Fruit fly (Drosophila melanogaster) whole organism, embryonic: ENCODE data around the gene CG14102.
A peak's percentile ranks its signal among the peaks of the same experiment; 100 is the strongest.

Experiments
- CG12219 ChIP-seq: fragments of 200-800 bp; sonication (Bioruptor generic); optimal IDR thresholded peaks from 3 replicates; lab custom pipeline; 2018; ENCODE audit warnings: missing biosample characterization, mild to moderate bottlenecking, missing genetic modification characterization
- CG12659 ChIP-seq: fragments of 200-800 bp; sonication (Bioruptor generic); optimal IDR thresholded peaks from 3 replicates; lab custom pipeline; 2017; ENCODE audit warnings: mild to moderate bottlenecking, missing biosample characterization, missing genetic modification reagents, missing genetic modification characterization
- CG13123 ChIP-seq: fragments of 200-800 bp; sonication (Bioruptor generic); optimal IDR thresholded peaks from 2 replicates; lab custom pipeline; 2016; ENCODE audit warnings: missing biosample characterization, missing genetic modification characterization
- CG13296 ChIP-seq: fragments of 200-800 bp; sonication (Bioruptor generic); optimal IDR thresholded peaks from 3 replicates; lab custom pipeline; 2018; ENCODE audit warnings: missing biosample characterization, mild to moderate bottlenecking, missing genetic modification characterization
- CG14710 ChIP-seq: fragments of 200-800 bp; sonication (Bioruptor generic); optimal IDR thresholded peaks from 3 replicates; lab custom pipeline; 2019; ENCODE audit warnings: missing biosample characterization, mild to moderate bottlenecking, missing genetic modification characterization, moderate library complexity
- CG1529 ChIP-seq: fragments of 200-800 bp; sonication (Bioruptor generic); optimal IDR thresholded peaks from 3 replicates; lab custom pipeline; 2018; ENCODE audit warnings: missing biosample characterization, missing genetic modification characterization
- CG15479 ChIP-seq: fragments of 200-800 bp; sonication (Bioruptor generic); optimal IDR thresholded peaks from 3 replicates; lab custom pipeline; 2019; ENCODE audit warnings: missing biosample characterization, mild to moderate bottlenecking, missing genetic modification characterization, moderate library complexity
- CG15696 ChIP-seq: fragments of 200-800 bp; sonication (Bioruptor generic); optimal IDR thresholded peaks from 2 replicates; lab custom pipeline; 2019; ENCODE audit warnings: missing biosample characterization, mild to moderate bottlenecking, missing genetic modification characterization, moderate library complexity
- CG16813 ChIP-seq: fragments of 200-800 bp; sonication (Bioruptor generic); IDR thresholded peaks from 3 replicates; pipeline ENCODE4 v1.3.6; 2022; ENCODE audit warnings: missing biosample characterization, missing genetic modification characterization; ENCODE audit not compliant: partially characterized antibody
- CG16863 ChIP-seq: fragments of 200-800 bp; sonication (Bioruptor generic); optimal IDR thresholded peaks from 3 replicates; lab custom pipeline; 2016; ENCODE audit warnings: missing biosample characterization, missing genetic modification characterization
- CG17328 ChIP-seq: fragments of 200-800 bp; sonication (Bioruptor generic); IDR thresholded peaks from 2 replicates; pipeline ENCODE4 v1.3.6; 2022; ENCODE audit warnings: missing biosample characterization, missing genetic modification characterization
- CG2202 ChIP-seq: fragments of 200-800 bp; sonication (Bioruptor generic); optimal IDR thresholded peaks from 2 replicates; lab custom pipeline; 2018; ENCODE audit warnings: missing biosample characterization, mild to moderate bottlenecking, missing genetic modification characterization
- CG2712 ChIP-seq: fragments of 200-800 bp; optimal IDR thresholded peaks from 3 replicates; lab custom pipeline; 2019; ENCODE audit warnings: missing biosample characterization, mild to moderate bottlenecking, missing genetic modification characterization, moderate library complexity
- CG31365 ChIP-seq: fragments of 200-800 bp; sonication (Bioruptor generic); optimal IDR thresholded peaks from 2 replicates; lab custom pipeline; 2018; ENCODE audit warnings: missing biosample characterization, mild to moderate bottlenecking, missing genetic modification characterization
- CG3163 ChIP-seq: fragments of 200-800 bp; sonication (Bioruptor generic); optimal IDR thresholded peaks from 3 replicates; lab custom pipeline; 2016; ENCODE audit warnings: missing biosample characterization, missing genetic modification characterization
- CG32532 ChIP-seq: fragments of 200-800 bp; sonication (Bioruptor generic); IDR thresholded peaks from 2 replicates; pipeline ENCODE4 v1.3.6; 2022; ENCODE audit warnings: missing biosample characterization, missing genetic modification characterization
- CG4730 ChIP-seq: fragments of 200-800 bp; sonication (Bioruptor generic); IDR thresholded peaks from 2 replicates; pipeline ENCODE4 v1.3.6; 2022; ENCODE audit warnings: missing biosample characterization, missing genetic modification characterization
- CG6272 ChIP-seq: fragments of 200-800 bp; sonication (Bioruptor generic); IDR thresholded peaks from 2 replicates; pipeline ENCODE4 v1.3.6; 2022; ENCODE audit warnings: missing biosample characterization, missing genetic modification characterization
- CG6765 ChIP-seq: fragments of 200-800 bp; sonication (Bioruptor generic); optimal IDR thresholded peaks from 3 replicates; lab custom pipeline; 2017; ENCODE audit warnings: missing biosample characterization, mild to moderate bottlenecking, missing genetic modification characterization
- CG7928 ChIP-seq: fragments of 200-800 bp; sonication (Bioruptor generic); optimal IDR thresholded peaks from 2 replicates; lab custom pipeline; 2017; ENCODE audit warnings: missing biosample characterization, mild to moderate bottlenecking, missing genetic modification characterization
- CG8924 ChIP-seq: fragments of 200-800 bp; optimal IDR thresholded peaks from 3 replicates; lab custom pipeline; 2019; ENCODE audit warnings: missing biosample characterization, mild to moderate bottlenecking, missing genetic modification characterization, moderate library complexity
- CG8944 ChIP-seq: fragments of 200-800 bp; sonication (Bioruptor generic); optimal IDR thresholded peaks from 3 replicates; lab custom pipeline; 2016; ENCODE audit warnings: missing biosample characterization, missing genetic modification characterization
- CkIIα-i1 ChIP-seq: fragments of 200-800 bp; sonication (Bioruptor generic); IDR thresholded peaks from 2 replicates; pipeline ENCODE4 v1.3.6; 2022; ENCODE audit warnings: missing biosample characterization, missing genetic modification characterization
- D ChIP-seq, 2 experiments: fragments of 200-800 bp in 1 of 2; fragments of >200 bp in 1 of 2; sonication (Bioruptor generic) in 1 of 2; optimal IDR thresholded peaks; 2 replicates in 1 of 2; 3 replicates in 1 of 2; lab custom pipeline; 2017; ENCODE audit warnings: mild to moderate bottlenecking in 1 of 2, missing biosample characterization in 1 of 2, missing genetic modification characterization in 1 of 2, missing genetic modification reagents in 1 of 2
- Dek ChIP-seq: fragments of 200-800 bp; sonication (Bioruptor generic); optimal IDR thresholded peaks from 3 replicates; lab custom pipeline; 2019; ENCODE audit warnings: missing biosample characterization, mild to moderate bottlenecking, missing genetic modification characterization, moderate library complexity
- Doc3 ChIP-seq: fragments of 200-800 bp; sonication (Bioruptor generic); IDR thresholded peaks from 3 replicates; pipeline ENCODE4 v1.3.6; 2022; ENCODE audit warnings: missing biosample characterization, missing genetic modification characterization; ENCODE audit not compliant: partially characterized antibody
- Hmr ChIP-seq: fragments of 200-800 bp; sonication (Bioruptor generic); optimal IDR thresholded peaks from 3 replicates; lab custom pipeline; 2017; ENCODE audit warnings: mild to moderate bottlenecking, missing biosample characterization, missing genetic modification reagents, missing genetic modification characterization
- Max ChIP-seq: fragments of 200-800 bp; sonication (Bioruptor generic); optimal IDR thresholded peaks from 2 replicates; lab custom pipeline; 2016; ENCODE audit warnings: missing biosample characterization, mild to moderate bottlenecking, missing genetic modification characterization
- Meics ChIP-seq: fragments of 200-800 bp; sonication (Bioruptor generic); optimal IDR thresholded peaks from 2 replicates; lab custom pipeline; 2017; ENCODE audit warnings: missing biosample characterization, mild to moderate bottlenecking, missing genetic modification characterization
- Opbp ChIP-seq: fragments of 200-800 bp; sonication (Bioruptor generic); IDR thresholded peaks from 3 replicates; pipeline ENCODE4 v1.3.6; 2022; ENCODE audit warnings: missing biosample characterization, missing genetic modification characterization; ENCODE audit not compliant: partially characterized antibody
- Vsx1 ChIP-seq: fragments of 200-800 bp; sonication (Bioruptor generic); optimal IDR thresholded peaks from 2 replicates; lab custom pipeline; 2017; ENCODE audit warnings: missing biosample characterization, mild to moderate bottlenecking, missing genetic modification characterization, missing genetic modification reagents
- amos ChIP-seq: fragments of 200-800 bp; sonication (Bioruptor generic); IDR thresholded peaks from 2 replicates; pipeline ENCODE4 v1.3.6; 2022; ENCODE audit warnings: missing biosample characterization, missing genetic modification characterization; ENCODE audit not compliant: partially characterized antibody
- chm ChIP-seq: fragments of 200-800 bp; sonication (Bioruptor generic); IDR thresholded peaks from 2 replicates; pipeline ENCODE4 v1.3.6; 2022; ENCODE audit warnings: missing biosample characterization, missing genetic modification characterization
- ftz-f1 ChIP-seq: fragments of 200-800 bp; sonication (Bioruptor generic); optimal IDR thresholded peaks from 2 replicates; lab custom pipeline; 2016; ENCODE audit warnings: missing biosample characterization, missing genetic modification characterization
- fu2 ChIP-seq: fragments of 200-800 bp; sonication (Bioruptor generic); optimal IDR thresholded peaks from 2 replicates; lab custom pipeline; 2016; ENCODE audit warnings: missing biosample characterization, missing genetic modification characterization
- jumu ChIP-seq: fragments of 200-800 bp; sonication (Bioruptor generic); optimal IDR thresholded peaks from 3 replicates; lab custom pipeline; 2016; ENCODE audit warnings: missing biosample characterization, missing genetic modification characterization
- lola ChIP-seq, 3 experiments: fragments of >200 bp in 2 of 3; fragments of 200-800 bp in 1 of 3; sonication (Bioruptor generic) in 1 of 3; optimal IDR thresholded peaks; 2 replicates each; lab custom pipeline; 2017 to 2019; ENCODE audit warnings: missing biosample characterization in 3 of 3, missing genetic modification characterization in 3 of 3, mild to moderate bottlenecking in 1 of 3, moderate library complexity in 1 of 3
- oc ChIP-seq: fragments of 200-800 bp; sonication (Bioruptor generic); optimal IDR thresholded peaks from 2 replicates; lab custom pipeline; 2018; ENCODE audit warnings: missing biosample characterization, mild to moderate bottlenecking, missing genetic modification characterization, moderate library complexity
- p53 ChIP-seq: fragments of 200-800 bp; sonication (Bioruptor generic); optimal IDR thresholded peaks from 2 replicates; lab custom pipeline; 2016; ENCODE audit warnings: missing biosample characterization, missing genetic modification characterization
- pb ChIP-seq: fragments of 200-800 bp; sonication (Bioruptor generic); optimal IDR thresholded peaks from 3 replicates; lab custom pipeline; 2016; ENCODE audit warnings: missing biosample characterization, missing genetic modification characterization
- repo ChIP-seq: fragments of 200-800 bp; sonication (Bioruptor generic); optimal IDR thresholded peaks from 2 replicates; lab custom pipeline; 2016; ENCODE audit warnings: missing biosample characterization, missing genetic modification characterization
- schlank ChIP-seq: fragments of 200-800 bp; sonication (Bioruptor generic); optimal IDR thresholded peaks from 2 replicates; lab custom pipeline; 2018; ENCODE audit warnings: missing biosample characterization, mild to moderate bottlenecking, missing genetic modification characterization
- scrt ChIP-seq: fragments of 200-800 bp; sonication (Bioruptor generic); optimal IDR thresholded peaks from 2 replicates; lab custom pipeline; 2018; ENCODE audit warnings: missing biosample characterization, mild to moderate bottlenecking, missing genetic modification characterization, moderate library complexity
- ssp ChIP-seq: fragments of 200-800 bp; sonication (Bioruptor generic); IDR thresholded peaks from 2 replicates; pipeline ENCODE4 v1.3.6; 2022; ENCODE audit warnings: missing biosample characterization, missing genetic modification characterization
- tgo ChIP-seq: fragments of 200-800 bp; sonication (Bioruptor generic); IDR thresholded peaks from 3 replicates; pipeline ENCODE4 v1.3.6; 2022; ENCODE audit warnings: missing biosample characterization, missing genetic modification characterization
- tna ChIP-seq: fragments of 200-800 bp; sonication (Bioruptor generic); IDR thresholded peaks from 2 replicates; pipeline ENCODE4 v1.3.6; 2022; ENCODE audit warnings: missing biosample characterization, missing genetic modification characterization; ENCODE audit not compliant: partially characterized antibody
- tx ChIP-seq: fragments of 200-800 bp; sonication (Bioruptor generic); optimal IDR thresholded peaks from 2 replicates; lab custom pipeline; 2016; ENCODE audit warnings: missing biosample characterization, missing genetic modification characterization
- zfh2 ChIP-seq: fragments of 200-800 bp; sonication (Bioruptor generic); optimal IDR thresholded peaks from 2 replicates; lab custom pipeline; 2016; ENCODE audit warnings: missing biosample characterization, missing genetic modification characterization

The CG14102 gene

dm6 chr3L:19817807-19818531 is 16.9 kb upstream of the CG14102 start, which contains the start of the genes Fibp and Deaf1 (continued):
- TF ChIP-seq oc (tag; lab: Kevin White, UChicago), result no peak
- TF ChIP-seq Max (GFP tag; lab: Kevin White, UChicago), result peak; percentile 57
- TF ChIP-seq Doc3 (GFP tag; lab: Robert Waterston, UW), result peak; percentile 96
- peak; percentile 81 for TF ChIP-seq CG2712
- TF ChIP-seq amos, result peak; percentile 99
- no peak for TF ChIP-seq D (optimal IDR thresholded peaks at IDR 0.05; lab: Kevin White, UChicago)
- peak; percentile 50 for TF ChIP-seq D (GFP tag; optimal IDR thresholded peaks at IDR 0.05; lab: Kevin White, UChicago)
- peak; percentile 91 for TF ChIP-seq zfh2
- TF ChIP-seq CG13123, result peak; percentile 63
- TF ChIP-seq CG8944 (GFP tag; lab: Kevin White, UChicago), result peak; percentile 78
- peak; percentile 98 for TF ChIP-seq Opbp (GFP tag; lab: Robert Waterston, UW)
- TF ChIP-seq jumu (GFP tag; lab: Kevin White, UChicago), result peak; percentile 80
- TF ChIP-seq CkIIα-i1 (GFP tag; lab: Robert Waterston, UW), result no peak
- peak; percentile 29 for TF ChIP-seq scrt (GFP tag; lab: Kevin White, UChicago)
- TF ChIP-seq CG2202 (tag; lab: Kevin White, UChicago), result no peak
- TF ChIP-seq ftz-f1 (GFP tag; lab: Kevin White, UChicago), result no peak
- peak; percentile 66 for TF ChIP-seq Meics (GFP tag; lab: Kevin White, UChicago)
- peak; percentile 70 for TF ChIP-seq Dek (tag; lab: Kevin White, UChicago)
- peak; percentile 50 for TF ChIP-seq pb (GFP tag; lab: Kevin White, UChicago)
- peak; percentile 64; the same call in 2 of the 3 replicates for TF ChIP-seq tgo (GFP tag; lab: Robert Waterston, UW)
- TF ChIP-seq repo (GFP tag; lab: Kevin White, UChicago), result peak; percentile 51
- peak; percentile 88 for TF ChIP-seq fu2 (GFP tag; lab: Kevin White, UChicago)
- peak; percentile 87 for TF ChIP-seq CG14710 (tag; lab: Kevin White, UChicago)
- TF ChIP-seq Hmr (GFP tag; lab: Kevin White, UChicago), result peak; percentile 72
- TF ChIP-seq CG15696, result peak; percentile 77
- TF ChIP-seq chm (GFP tag; lab: Robert Waterston, UW), result no peak
- no peak for TF ChIP-seq Vsx1 (GFP tag; lab: Kevin White, UChicago)
- peak; percentile 56 for TF ChIP-seq CG3163
- no peak for TF ChIP-seq CG12219
- TF ChIP-seq CG6765 (GFP tag; lab: Kevin White, UChicago), result no peak
- TF ChIP-seq CG4730 (GFP tag; lab: Robert Waterston, UW), result 0 out of 2 replicates have a peak, but pooled peaks have one; percentile 33
- peak; percentile 86 for TF ChIP-seq CG12659 (GFP tag; lab: Kevin White, UChicago)
- peak; percentile 100 for TF ChIP-seq CG16813
- peak; percentile 82 for TF ChIP-seq tx (GFP tag; lab: Kevin White, UChicago)
- TF ChIP-seq CG8924 (tag; lab: Kevin White, UChicago), result peak; percentile 84
- peak; percentile 95 for TF ChIP-seq tna (GFP tag; lab: Robert Waterston, UW)
- peak; percentile 64 for TF ChIP-seq CG16863 (GFP tag; lab: Kevin White, UChicago)
- TF ChIP-seq CG15479 (GFP tag; lab: Kevin White, UChicago), result no peak
- peak; percentile 62 for TF ChIP-seq ssp (GFP tag; lab: Robert Waterston, UW)
- TF ChIP-seq CG1529, result peak; percentile 29
- TF ChIP-seq CG32532 (GFP tag; lab: Robert Waterston, UW), result peak; percentile 82
- TF ChIP-seq CG17328 (GFP tag; lab: Robert Waterston, UW), result no peak
- TF ChIP-seq CG6272 (GFP tag; lab: Robert Waterston, UW), result peak; percentile 84
- TF ChIP-seq CG13296, result peak; percentile 42
- no peak for TF ChIP-seq schlank (tag; lab: Kevin White, UChicago)
- peak; percentile 50 for TF ChIP-seq p53 (GFP tag; lab: Kevin White, UChicago)
- TF ChIP-seq CG7928 (GFP tag; lab: Kevin White, UChicago), result peak; percentile 6
- peak in 1 of 3 experiments; percentile 82 for TF ChIP-seq lola (GFP tag; optimal IDR thresholded peaks at IDR 0.05; lab: Kevin White, UChicago)
- TF ChIP-seq CG31365, result no peak
